Worm (Caenorhabditis elegans): ENCODE data around the gene wdr-5.3.

DNA sequence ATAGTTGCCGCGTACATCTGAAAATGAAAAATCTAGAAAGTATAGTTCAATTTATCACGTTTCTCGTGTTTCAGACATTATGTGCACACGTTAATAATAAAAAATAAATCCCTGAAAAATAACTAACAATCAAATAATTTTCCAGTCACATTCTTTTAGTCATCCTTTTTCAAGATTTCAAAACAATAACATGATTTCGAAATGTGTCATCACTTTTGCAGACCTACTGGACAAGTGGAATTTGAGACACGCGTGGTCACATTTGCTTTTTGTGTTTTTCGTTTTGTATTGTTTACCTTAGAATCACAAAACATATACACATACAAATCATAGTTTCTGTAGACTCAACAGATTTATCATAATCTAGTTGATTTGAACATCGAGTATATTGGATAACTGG lies 27.5 kb upstream of the wdr-5.3 start:
- no peak for TF ChIP-seq lsy-27 (tag; optimal IDR thresholded peaks at IDR 0.05; ENCODE audit: borderline replicate concordance, insufficient read depth)
- no peak for TF ChIP-seq ztf-28 (GFP tag; IDR thresholded peaks at IDR 0.05)
